Worm (Caenorhabditis elegans): Measurements from ENCODE around the gene C43H6.6.

DNA sequence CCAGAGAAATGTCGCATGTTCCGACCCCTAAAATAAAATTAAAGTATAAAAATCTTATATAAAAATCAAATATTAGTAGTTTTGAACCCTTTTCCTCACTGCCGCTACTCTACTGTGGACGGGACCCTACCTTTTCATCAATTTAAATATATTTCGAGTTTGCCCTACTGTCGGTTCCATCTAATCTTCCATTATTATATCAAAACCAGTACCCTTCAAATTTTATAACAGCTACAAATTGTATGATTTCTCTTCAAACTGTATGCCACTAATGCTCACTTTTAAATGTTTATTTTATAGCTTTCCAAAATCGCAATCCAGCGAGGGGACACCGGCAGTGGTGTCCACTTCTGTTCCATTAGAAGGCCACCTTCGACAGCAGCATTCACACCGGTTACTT is at the start of gene C43H6.6:
- TF ChIP-seq tbx-2 (tag; optimal IDR thresholded peaks at IDR 0.05) (no peak), snpc-4 (tag; optimal IDR thresholded peaks at IDR 0.05) (no peak), unc-39 (tag; optimal IDR thresholded peaks at IDR 0.05) (no peak), ztf-11 (tag; optimal IDR thresholded peaks at IDR 0.05) (no peak), unc-62 (GFP tag; optimal IDR thresholded peaks at IDR 0.05) (no peak), nhr-28 (tag; optimal IDR thresholded peaks at IDR 0.05) (no peak), fkh-10 (GFP tag; optimal IDR thresholded peaks at IDR 0.05) (no peak), nhr-76 (tag; optimal IDR thresholded peaks at IDR 0.05) (no peak), elt-1 (tag; optimal IDR thresholded peaks at IDR 0.05) (no peak), ZK546.5 (tag; optimal IDR thresholded peaks at IDR 0.05) (no peak), nhr-43 (tag; optimal IDR thresholded peaks at IDR 0.05; ENCODE audit: poor library complexity, severe bottlenecking) (no peak), ama-1 (optimal IDR thresholded peaks at IDR 0.05) (no peak), pha-4 (tag; optimal IDR thresholded peaks at IDR 0.05) (no peak), pqm-1 (tag; optimal IDR thresholded peaks at IDR 0.05) (no peak)
